Worm (Caenorhabditis elegans): ENCODE data around the gene T22B3.3.

- TF ChIP-seq eor-1 (tag; optimal IDR thresholded peaks at IDR 0.05) (no peak), ceh-28 (tag; optimal IDR thresholded peaks at IDR 0.05) (no peak), mml-1 (tag; optimal IDR thresholded peaks at IDR 0.05) (no peak), elt-2 (tag; optimal IDR thresholded peaks at IDR 0.05) (peak; percentile 65), unc-39 (tag; optimal IDR thresholded peaks at IDR 0.05) (no peak), mdl-1 (tag; optimal IDR thresholded peaks at IDR 0.05) (no peak), nhr-43 (tag; optimal IDR thresholded peaks at IDR 0.05; ENCODE audit: poor library complexity, severe bottlenecking) (no peak), zag-1 (tag; optimal IDR thresholded peaks at IDR 0.05) (no peak)
Measured at ce11 chrIV:11721878-11722277, 18.3 kb upstream of the T22B3.3 start.

All from whole organism, L3 larva.